Worm (Caenorhabditis elegans): Measurements from ENCODE around the gene T19B10.5.
"Not testable (repeated sequence)": the region's sequence is repeated elsewhere in the genome, so short reads cannot be mapped to it uniquely, and the experiment has no call there.

- not testable (repeated sequence) for TF ChIP-seq flt-1 (GFP tag; IDR thresholded peaks at IDR 0.05); ama-1 (optimal IDR thresholded peaks at IDR 0.05); ets-7 (tag; optimal IDR thresholded peaks at IDR 0.05); tbx-37 (GFP tag; conservative IDR thresholded peaks at IDR 0.05); tra-4 (tag; optimal IDR thresholded peaks at IDR 0.05); scrt-1 (GFP tag; IDR thresholded peaks at IDR 0.05)
These were observed 51.7 kb downstream of the T19B10.5 start, which contains the start of gene C03E10.3 for ce11 chrV:11286114-11286513.

All from whole organism, early embryonic.